Fruit fly (Drosophila melanogaster) Kc167 (cell line): ENCODE data around the gene Rok.

ENCODE experiments used
- Myc ChIP-seq: fragments of >200 bp; optimal IDR thresholded peaks from 2 replicates; lab custom pipeline; 2017; ENCODE audit warnings: missing external identifiers
- Sin3A ChIP-seq: fragments of >200 bp; optimal IDR thresholded peaks from 2 replicates; lab custom pipeline; 2018; ENCODE audit warnings: missing external identifiers
- h ChIP-seq: fragments of >200 bp; optimal IDR thresholded peaks from 3 replicates; lab custom pipeline; 2018; ENCODE audit warnings: missing external identifiers
- insv ChIP-seq: fragments of >200 bp; optimal IDR thresholded peaks from 3 replicates; lab custom pipeline; 2018; ENCODE audit warnings: missing external identifiers
- psq ChIP-seq: fragments of >200 bp; optimal IDR thresholded peaks from 2 replicates; lab custom pipeline; 2017; ENCODE audit warnings: missing external identifiers
- ttk ChIP-seq: sonication (Bioruptor generic); optimal IDR thresholded peaks from 2 replicates; lab custom pipeline; 2017; ENCODE audit warnings: missing external identifiers

Gene Rok

DNA sequence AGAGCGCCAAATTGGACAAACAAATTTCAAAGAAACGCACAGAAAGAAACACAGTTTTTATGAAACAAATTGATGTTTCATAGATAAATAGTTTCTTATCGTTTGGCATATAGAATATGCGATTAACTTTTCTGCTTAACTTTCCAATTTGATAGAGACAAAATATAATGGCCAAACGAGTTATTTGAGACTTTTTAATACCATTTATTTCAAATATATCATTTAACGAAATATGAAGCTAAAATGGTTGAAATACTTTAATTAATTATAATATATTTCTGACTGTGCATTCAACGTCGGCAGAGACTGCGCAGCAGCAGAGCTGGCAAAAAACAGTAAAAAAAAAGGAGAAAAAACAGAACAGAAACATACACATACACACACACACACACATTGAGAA lies 51.6 kb downstream of the Rok start:
- TF ChIP-seq ttk (lab: Kevin White, UChicago) (no peak), psq (no peak), Sin3A (lab: Kevin White, UChicago) (no peak), insv (lab: Kevin White, UChicago) (no peak), Myc (lab: Kevin White, UChicago) (no peak), h (no peak)

DNA sequence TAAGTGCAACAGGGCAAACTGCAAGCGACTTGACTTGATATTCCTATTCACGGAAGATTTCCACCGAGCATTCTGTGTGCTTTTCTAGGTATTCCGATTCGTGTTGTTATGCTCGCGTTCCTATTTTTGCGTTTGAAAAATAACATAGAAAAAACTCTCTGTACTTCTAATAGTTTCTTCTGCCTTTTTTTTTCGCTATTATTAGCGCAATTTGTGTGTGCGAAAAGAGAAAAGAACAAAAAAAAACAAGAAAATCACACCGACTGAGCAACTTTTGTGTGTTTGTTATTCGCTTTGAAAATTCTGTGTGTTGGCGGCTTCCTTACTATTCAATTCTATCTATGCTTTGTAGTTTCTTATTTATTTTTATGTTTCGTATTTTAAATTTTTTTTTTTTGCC lies 53.5 kb downstream of the Rok start:
- TF ChIP-seq Myc (lab: Kevin White, UChicago) (no peak), h (no peak), insv (lab: Kevin White, UChicago) (no peak), Sin3A (lab: Kevin White, UChicago) (no peak), ttk (lab: Kevin White, UChicago) (no peak), psq (no peak)

DNA sequence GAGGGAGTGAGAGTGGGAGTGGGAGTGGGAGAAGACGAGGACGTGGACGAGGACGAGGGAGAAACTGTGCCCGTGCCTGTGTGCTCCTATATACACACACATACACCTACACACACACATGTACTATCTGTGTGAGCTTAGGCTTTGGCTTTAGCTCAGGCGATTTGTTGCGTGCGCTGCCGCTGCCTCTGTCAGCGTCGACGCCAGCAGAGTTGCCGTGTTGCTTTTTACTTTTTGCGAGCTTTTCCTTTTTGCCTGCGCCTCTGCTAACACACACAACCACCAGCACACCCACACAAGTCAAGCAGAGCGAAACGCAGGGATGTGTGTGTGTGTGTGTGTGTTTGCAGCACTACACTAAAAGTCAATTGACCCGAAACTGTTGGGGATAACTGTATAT lies 55.1 kb downstream of the Rok start:
- TF ChIP-seq ttk (lab: Kevin White, UChicago) = no peak
- no peak for TF ChIP-seq Sin3A (lab: Kevin White, UChicago)
- TF ChIP-seq Myc (lab: Kevin White, UChicago) = no peak
- no peak for TF ChIP-seq insv (lab: Kevin White, UChicago)
- no peak for TF ChIP-seq h
- no peak for TF ChIP-seq psq

DNA sequence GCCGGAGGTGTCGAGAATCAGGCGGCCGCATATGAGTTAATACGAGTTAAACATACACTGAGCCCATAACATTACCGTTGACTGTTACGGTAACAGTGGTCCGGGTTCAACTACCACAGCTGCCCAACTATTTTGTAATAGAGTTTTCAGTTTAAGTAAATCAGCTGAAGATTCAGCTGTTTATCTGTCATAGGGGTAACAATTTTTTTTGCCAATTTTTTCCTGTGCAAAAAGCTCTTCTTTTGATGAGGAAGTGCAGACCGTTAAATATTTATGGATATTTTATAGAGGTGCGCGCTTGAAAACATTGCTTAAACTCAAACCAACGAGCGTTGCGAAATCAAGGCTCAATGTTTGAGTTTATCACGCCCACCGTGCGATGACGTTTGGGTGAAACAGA lies 55.5 kb downstream of the Rok start:
- TF ChIP-seq h (no peak), Myc (lab: Kevin White, UChicago) (no peak), insv (lab: Kevin White, UChicago) (no peak), ttk (lab: Kevin White, UChicago) (no peak), Sin3A (lab: Kevin White, UChicago) (no peak), psq (no peak)

DNA sequence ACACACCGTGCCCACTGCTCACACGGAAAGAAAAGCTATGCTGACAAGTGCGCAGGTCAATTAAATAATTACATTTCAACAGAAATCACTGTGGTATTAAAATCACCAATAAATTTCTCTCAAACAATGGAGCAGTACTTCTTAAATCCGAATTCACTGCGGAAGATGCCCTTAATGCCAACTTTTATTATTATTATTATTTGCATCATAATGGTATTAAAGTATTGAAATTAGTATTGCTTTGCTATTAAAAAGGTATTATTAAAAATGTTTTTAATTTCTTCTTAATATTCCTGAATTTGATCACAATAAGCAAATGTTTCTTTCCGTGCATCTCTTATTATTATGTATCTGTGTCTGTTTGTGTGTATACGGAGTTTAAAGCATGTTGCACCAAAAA lies 57.2 kb downstream of the Rok start:
- TF ChIP-seq h = no peak
- no peak for TF ChIP-seq insv (lab: Kevin White, UChicago)
- TF ChIP-seq ttk (lab: Kevin White, UChicago) = no peak
- no peak for TF ChIP-seq Myc (lab: Kevin White, UChicago)
- TF ChIP-seq psq = no peak
- no peak for TF ChIP-seq Sin3A (lab: Kevin White, UChicago)

DNA sequence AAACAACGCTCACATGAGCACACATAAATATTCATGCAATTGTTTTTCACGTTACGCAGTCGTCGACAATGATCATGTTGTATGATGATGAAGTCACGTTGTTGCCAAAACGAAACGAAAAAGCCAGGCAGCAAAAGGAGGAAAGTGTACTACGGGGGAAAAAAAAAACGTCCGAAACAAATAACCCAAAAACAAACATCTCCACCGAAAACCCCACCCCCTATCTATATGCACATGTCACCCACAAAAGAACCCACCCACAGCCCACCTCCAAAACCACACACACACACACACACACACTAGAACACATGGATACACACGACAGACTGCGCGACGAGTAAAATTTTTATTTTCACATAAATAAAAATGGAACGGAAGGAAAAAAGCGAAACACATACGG lies 62.1 kb downstream of the Rok start:
- TF ChIP-seq Myc (lab: Kevin White, UChicago) (no peak), ttk (lab: Kevin White, UChicago) (no peak), Sin3A (lab: Kevin White, UChicago) (no peak), h (no peak), insv (lab: Kevin White, UChicago) (no peak), psq (no peak)

DNA sequence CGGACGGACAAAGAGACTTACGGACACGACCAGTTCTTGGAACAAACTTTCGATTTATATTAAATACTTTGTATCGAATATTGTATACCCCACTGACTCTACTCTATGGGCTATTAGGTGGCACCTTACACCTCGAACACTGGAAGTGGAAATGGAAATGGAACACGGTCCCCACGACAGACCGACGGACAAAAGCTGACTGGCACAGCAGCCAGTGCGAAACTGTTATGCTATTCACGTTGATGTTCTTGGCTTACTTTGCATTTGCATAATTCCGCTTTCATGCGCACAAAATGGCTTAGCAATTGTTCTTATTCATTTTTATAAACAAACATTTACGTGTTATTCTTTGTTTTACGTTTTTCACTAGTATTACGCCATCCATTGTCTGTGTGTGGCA lies 63.1 kb downstream of the Rok start:
- TF ChIP-seq psq (no peak), insv (lab: Kevin White, UChicago) (no peak), Sin3A (lab: Kevin White, UChicago) (no peak), h (no peak)
